Worm (Caenorhabditis elegans): ENCODE measurements around the gene gly-6.

ce11 chrIII:4317065-4317752 lies 13.8 kb downstream of the gly-6 start, which contains the start of gene tag-131:
- no peak for TF ChIP-seq him-1 (tag; optimal IDR thresholded peaks at IDR 0.05)
- TF ChIP-seq W03F9.2 (tag; optimal IDR thresholded peaks at IDR 0.05), result no peak

Measured in whole organism, L4/young adult.